Fruit fly (Drosophila melanogaster) whole organism, pupa: Measurements from ENCODE around the gene CG42655.

Source experiments
- CG12605 ChIP-seq: fragments of 200-800 bp; sonication (Bioruptor generic); IDR thresholded peaks from 2 replicates; pipeline ENCODE4 v1.3.6; 2022; ENCODE audit warnings: missing biosample characterization, missing genetic modification characterization
- CG15710 ChIP-seq: fragments of 200-800 bp; sonication (Bioruptor generic); optimal IDR thresholded peaks from 2 replicates; lab custom pipeline; 2018; ENCODE audit warnings: missing biosample characterization, mild to moderate bottlenecking, missing genetic modification characterization, moderate library complexity
- CG4496 ChIP-seq: fragments of 200-800 bp; sonication (Bioruptor generic); IDR thresholded peaks from 3 replicates; pipeline ENCODE4 v1.3.6; 2022; ENCODE audit warnings: missing biosample characterization, missing genetic modification characterization
- CG9948 ChIP-seq: fragments of 200-800 bp; sonication (Bioruptor generic); optimal IDR thresholded peaks from 2 replicates; lab custom pipeline; 2018; ENCODE audit warnings: missing biosample characterization, mild to moderate bottlenecking, missing genetic modification characterization, moderate library complexity
- EcR ChIP-seq: fragments of 200-800 bp; sonication (Bioruptor generic); optimal IDR thresholded peaks from 3 replicates; lab custom pipeline; 2019; ENCODE audit warnings: missing biosample characterization, missing genetic modification characterization, mild to moderate bottlenecking, moderate library complexity, missing genetic modification reagents
- Ets98B ChIP-seq: fragments of 200-800 bp; sonication (Bioruptor generic); IDR thresholded peaks from 2 replicates; pipeline ENCODE4 v1.3.6; 2022; ENCODE audit warnings: missing biosample characterization, missing genetic modification characterization

- TF ChIP-seq CG4496 (GFP tag; lab: Robert Waterston, UW) (no peak; the same call in 1 of the 3 replicates), EcR (GFP tag; lab: Kevin White, UChicago) (no peak), CG15710 (tag; lab: Kevin White, UChicago) (no peak), Ets98B (GFP tag; lab: Robert Waterston, UW) (peak; percentile 60), CG12605 (GFP tag; lab: Robert Waterston, UW) (peak; percentile 77), CG9948 (tag; lab: Kevin White, UChicago) (no peak)
Measured at dm6 chr3L:19929051-19929718, 24.3 kb downstream of the CG42655 start.
